Worm (Caenorhabditis elegans) whole organism, late embryonic: ENCODE results near the gene grd-13.
"Not testable (repeated sequence)": the region's sequence is repeated elsewhere in the genome, so short reads cannot be mapped to it uniquely, and the experiment has no call there.

ENCODE experiments used
- F13H6.1 ChIP-seq: sonication (generic microtip); optimal IDR thresholded peaks from 2 replicates; lab custom pipeline; 2016; ENCODE audit warnings: missing genetic modification characterization, missing compliant biosample characterization
- K02D7.2 ChIP-seq: sonication (generic microtip); optimal IDR thresholded peaks from 2 replicates; lab custom pipeline; 2017; ENCODE audit warnings: mild to moderate bottlenecking, missing genetic modification characterization, missing compliant biosample characterization
- K09A11.1 ChIP-seq: sonication (generic microtip); optimal IDR thresholded peaks from 2 replicates; lab custom pipeline; 2017; ENCODE audit warnings: antibody characterized with exemption, mild to moderate bottlenecking, missing genetic modification characterization, missing compliant biosample characterization; ENCODE audit not compliant: insufficient read depth
- ahr-1 ChIP-seq: sonication (generic microtip); optimal IDR thresholded peaks from 2 replicates; lab custom pipeline; 2016; ENCODE audit warnings: missing genetic modification characterization, missing compliant biosample characterization
- ama-1 ChIP-seq: fragments of 150-350 bp; optimal IDR thresholded peaks from 2 replicates; lab custom pipeline; 2014
- ceh-14 ChIP-seq: sonication (generic microtip); optimal IDR thresholded peaks from 2 replicates; lab custom pipeline; 2016; ENCODE audit warnings: missing genotype, missing genetic modification characterization, missing compliant biosample characterization
- ceh-24 ChIP-seq: sonication (generic microtip); optimal IDR thresholded peaks from 2 replicates; lab custom pipeline; 2016; ENCODE audit warnings: mild to moderate bottlenecking, missing genetic modification characterization, missing compliant biosample characterization
- ceh-30 ChIP-seq: fragments of 150-350 bp; optimal IDR thresholded peaks from 2 replicates; lab custom pipeline; 2014; ENCODE audit warnings: missing biosample characterization, missing genetic modification characterization
- ceh-45 ChIP-seq: fragments of 200-800 bp; sonication (Bioruptor generic); IDR thresholded peaks from 2 replicates; pipeline ENCODE4 v1.3.6; 2022; ENCODE audit warnings: missing genetic modification reagents, missing genetic modification characterization, missing compliant biosample characterization
- ceh-48 ChIP-seq: sonication (generic microtip); optimal IDR thresholded peaks from 2 replicates; lab custom pipeline; 2016; ENCODE audit warnings: missing genetic modification characterization, inconsistent platforms, missing compliant biosample characterization
- ceh-6 ChIP-seq: fragments of 200-800 bp; sonication (Bioruptor generic); optimal IDR thresholded peaks from 2 replicates; lab custom pipeline; 2018; ENCODE audit warnings: mild to moderate bottlenecking, missing genetic modification characterization, missing compliant biosample characterization
- che-1 ChIP-seq: sonication (generic microtip); optimal IDR thresholded peaks from 2 replicates; lab custom pipeline; 2016; ENCODE audit warnings: mild to moderate bottlenecking, missing genetic modification characterization, missing compliant biosample characterization
- dmd-4 ChIP-seq: sonication (generic microtip); optimal IDR thresholded peaks from 2 replicates; lab custom pipeline; 2016; ENCODE audit warnings: borderline replicate concordance, missing genetic modification characterization, missing compliant biosample characterization
- dve-1 ChIP-seq: sonication (generic microtip); optimal IDR thresholded peaks from 2 replicates; lab custom pipeline; 2017; ENCODE audit warnings: antibody characterized with exemption, mild to moderate bottlenecking, missing genetic modification characterization, missing compliant biosample characterization
- elt-4 ChIP-seq: sonication (generic microtip); optimal IDR thresholded peaks from 2 replicates; lab custom pipeline; 2016; ENCODE audit warnings: missing genetic modification characterization, missing compliant biosample characterization
- eyg-1 ChIP-seq: sonication (generic microtip); optimal IDR thresholded peaks from 2 replicates; lab custom pipeline; 2016; ENCODE audit warnings: missing genotype, missing genetic modification characterization, missing compliant biosample characterization
- fax-1 ChIP-seq: sonication (generic microtip); optimal IDR thresholded peaks from 2 replicates; lab custom pipeline; 2016; ENCODE audit warnings: missing genotype, missing genetic modification characterization, missing compliant biosample characterization
- hlh-13 ChIP-seq: fragments of 200-800 bp; sonication (Bioruptor generic); optimal IDR thresholded peaks from 2 replicates; lab custom pipeline; 2018; ENCODE audit warnings: mild to moderate bottlenecking, missing genetic modification characterization, missing compliant biosample characterization
- hlh-15 ChIP-seq: sonication (generic microtip); optimal IDR thresholded peaks from 2 replicates; lab custom pipeline; 2016; ENCODE audit warnings: missing genetic modification characterization, missing compliant biosample characterization
- hlh-6 ChIP-seq: sonication (generic microtip); optimal IDR thresholded peaks from 2 replicates; lab custom pipeline; 2016; ENCODE audit warnings: missing genotype, missing genetic modification characterization, missing compliant biosample characterization
- lin-11 ChIP-seq: fragments of 200-800 bp; sonication (Bioruptor generic); optimal IDR thresholded peaks from 2 replicates; lab custom pipeline; 2018; ENCODE audit warnings: mild to moderate bottlenecking, missing genetic modification characterization, missing compliant biosample characterization
- madf-2 ChIP-seq: sonication (generic microtip); optimal IDR thresholded peaks from 2 replicates; lab custom pipeline; 2017; ENCODE audit warnings: missing genetic modification characterization, missing compliant biosample characterization
- nhr-11 ChIP-seq: fragments of 150-350 bp; optimal IDR thresholded peaks from 2 replicates; lab custom pipeline; 2014; ENCODE audit warnings: missing biosample characterization, missing genetic modification characterization
- pat-9 ChIP-seq: fragments of 200-800 bp; sonication (Bioruptor generic); optimal IDR thresholded peaks from 2 replicates; lab custom pipeline; 2018; ENCODE audit warnings: mild to moderate bottlenecking, missing genetic modification characterization, moderate library complexity, missing compliant biosample characterization
- pax-1 ChIP-seq: fragments of 150-350 bp; optimal IDR thresholded peaks from 2 replicates; lab custom pipeline; 2014; ENCODE audit warnings: missing biosample characterization, missing genetic modification characterization
- pha-2 ChIP-seq: sonication (generic microtip); optimal IDR thresholded peaks from 2 replicates; lab custom pipeline; 2017; ENCODE audit warnings: mild to moderate bottlenecking, missing genetic modification characterization, missing compliant biosample characterization
- pha-4 ChIP-seq: fragments of 150-350 bp; optimal IDR thresholded peaks from 2 replicates; lab custom pipeline; 2018; ENCODE audit warnings: missing biosample characterization, missing genetic modification reagents, missing genetic modification characterization
- pros-1 ChIP-seq: fragments of 150-350 bp; optimal IDR thresholded peaks from 2 replicates; lab custom pipeline; 2014; ENCODE audit warnings: missing biosample characterization, missing genetic modification reagents, missing genetic modification characterization
- rnt-1 ChIP-seq: sonication (generic microtip); optimal IDR thresholded peaks from 2 replicates; lab custom pipeline; 2016; ENCODE audit warnings: missing genetic modification characterization, missing compliant biosample characterization
- sox-2 ChIP-seq: fragments of 200-800 bp; sonication (Bioruptor generic); IDR thresholded peaks from 2 replicates; pipeline ENCODE4 v1.3.6; 2022; ENCODE audit warnings: missing genetic modification reagents, missing genetic modification characterization, missing compliant biosample characterization
- tbx-7 ChIP-seq: sonication (generic microtip); optimal IDR thresholded peaks from 2 replicates; lab custom pipeline; 2016; ENCODE audit warnings: missing genotype, missing genetic modification characterization, missing compliant biosample characterization
- ttx-3 ChIP-seq: sonication (generic microtip); optimal IDR thresholded peaks from 2 replicates; lab custom pipeline; 2016; ENCODE audit warnings: missing genetic modification reagents, missing genetic modification characterization, missing compliant biosample characterization
- unc-3 ChIP-seq, 2 experiments: fragments of 200-800 bp in 1 of 2; sonication (Bioruptor generic) in 1 of 2; sonication (generic microtip) in 1 of 2; conservative IDR thresholded peaks in 1 of 2; optimal IDR thresholded peaks in 1 of 2; 2 replicates each; pipeline versions ENCODE4 v1.3.6 to Lab custom; 2016 to 2022; ENCODE audit warnings: missing compliant biosample characterization in 2 of 2, missing genetic modification characterization in 2 of 2, missing genetic modification reagents in 1 of 2
- unc-42 ChIP-seq: sonication (generic microtip); optimal IDR thresholded peaks from 2 replicates; lab custom pipeline; 2016; ENCODE audit warnings: missing genotype, missing genetic modification characterization, missing compliant biosample characterization

The grd-13 gene

ce11 chrIV:3428434-3428950 is 9.6 kb upstream of the grd-13 start, which contains the start of the genes C04C3.9 and srz-60:
Gene C04C3.9, minus strand, starts transcription at chrIV:3428534.
Gene srz-60, plus strand, starts transcription at chrIV:3428900.
- TF ChIP-seq hlh-13 (GFP tag; lab: Kevin White, UChicago) (no peak), K09A11.1 (tag; lab: Kevin White, UChicago) (no peak), ttx-3 (no peak), ceh-24 (tag; lab: Kevin White, UChicago) (no peak), ceh-30 (tag; lab: Kevin White, UChicago) (no peak), sox-2 (GFP tag; lab: Robert Waterston, UW) (no peak)

- not testable (repeated sequence) for TF ChIP-seq unc-3 (GFP tag; conservative IDR thresholded peaks at IDR 0.05; lab: Robert Waterston, UW); unc-3 (tag; optimal IDR thresholded peaks at IDR 0.05; lab: Kevin White, UChicago); dve-1 (tag; lab: Kevin White, UChicago); che-1
- TF ChIP-seq, all 69 proteins: peak for 0; not testable (repeated sequence) for 69
These were observed 4.7 kb upstream of the grd-13 start, which contains the start of gene C04C3.7 for ce11 chrIV:3433387-3433786. Gene C04C3.7, minus strand, starts transcription at chrIV:3433487.

ce11 chrIV:3436021-3436420 is 2.1 kb upstream of the grd-13 start, which contains the start of gene srz-32:
Gene srz-32, plus strand, starts transcription at chrIV:3436321.
- TF ChIP-seq hlh-6 (tag; lab: Kevin White, UChicago) (no peak), ahr-1 (no peak), F13H6.1 (tag; lab: Kevin White, UChicago) (no peak), pax-1 (no peak), ceh-24 (tag; lab: Kevin White, UChicago) (no peak), rnt-1 (tag; lab: Kevin White, UChicago) (no peak), ama-1 (lab: Kevin White, UChicago) (no peak), madf-2 (no peak), elt-4 (tag; lab: Kevin White, UChicago) (no peak), eyg-1 (tag; lab: Kevin White, UChicago) (no peak), sox-2 (GFP tag; lab: Robert Waterston, UW) (no peak), unc-42 (tag; lab: Kevin White, UChicago) (no peak)

ce11 chrIV:3439354-3439753 is 1.2 kb downstream of the grd-13 start, which contains the start of gene grd-3:
Gene grd-3, plus strand, starts transcription at chrIV:3439655.
- TF ChIP-seq ceh-14 (tag; lab: Kevin White, UChicago) = no peak
- no peak for TF ChIP-seq ceh-48
- no peak for TF ChIP-seq lin-11
- no peak for TF ChIP-seq pha-2 (tag; lab: Kevin White, UChicago)

- TF ChIP-seq dve-1 (tag; lab: Kevin White, UChicago) (no peak), dmd-4 (tag; lab: Kevin White, UChicago) (no peak), pha-4 (tag; lab: Kevin White, UChicago) (no peak), hlh-13 (GFP tag; lab: Kevin White, UChicago) (no peak), eyg-1 (tag; lab: Kevin White, UChicago) (no peak), ceh-6 (GFP tag; lab: Kevin White, UChicago) (no peak)
These were observed 2.7 kb downstream of the grd-13 start, which contains the start of gene grd-10 for ce11 chrIV:3440848-3441247. Gene grd-10, plus strand, starts transcription at chrIV:3441055.

- TF ChIP-seq fax-1 (tag; lab: Kevin White, UChicago) = no peak
- no peak for TF ChIP-seq elt-4 (tag; lab: Kevin White, UChicago)
- TF ChIP-seq F13H6.1 (tag; lab: Kevin White, UChicago) = no peak
- TF ChIP-seq K02D7.2 (tag; lab: Kevin White, UChicago) = no peak
- no peak for TF ChIP-seq pros-1 (tag; lab: Kevin White, UChicago)
- no peak for TF ChIP-seq ceh-45 (GFP tag; lab: Robert Waterston, UW)
- TF ChIP-seq nhr-11 (tag; lab: Kevin White, UChicago) = no peak
- no peak for TF ChIP-seq tbx-7 (tag; lab: Kevin White, UChicago)
- TF ChIP-seq hlh-15 (tag; lab: Kevin White, UChicago) = no peak
- TF ChIP-seq pat-9 = no peak
These were observed 4.4 kb downstream of the grd-13 start for ce11 chrIV:3442513-3442912.
